Fruit fly (Drosophila melanogaster): ENCODE results near the gene f.

The f gene

dm6 chrX:17292050-17292730, 59.4 kb downstream of the f start (continued):
- TF ChIP-seq salm (tag; optimal IDR thresholded peaks at IDR 0.05) (peak; percentile 58), nmo (GFP tag; optimal IDR thresholded peaks at IDR 0.05) (peak; percentile 77), Usf (GFP tag; optimal IDR thresholded peaks at IDR 0.05) (peak; percentile 36), dimm (GFP tag; IDR thresholded peaks at IDR 0.05) (no peak), CG16863 (GFP tag; optimal IDR thresholded peaks at IDR 0.05) (peak; percentile 47), inv (GFP tag; IDR thresholded peaks at IDR 0.05; ENCODE audit: partially characterized antibody) (no peak), z (GFP tag; IDR thresholded peaks at IDR 0.05) (no peak), CG17328 (GFP tag; IDR thresholded peaks at IDR 0.05) (0 out of 2 replicates have a peak, but pooled peaks have one; percentile 44), CG3995 (GFP tag; optimal IDR thresholded peaks at IDR 0.05) (peak; percentile 24), CG9215 (GFP tag; IDR thresholded peaks at IDR 0.05) (no peak; the same call in 1 of the 2 replicates), Optix (GFP tag; IDR thresholded peaks at IDR 0.05) (peak; percentile 47; the same call in 1 of the 3 replicates), CG2129 (GFP tag; IDR thresholded peaks at IDR 0.05; ENCODE audit: partially characterized antibody) (no peak), usp (GFP tag; optimal IDR thresholded peaks at IDR 0.05) (no peak), exex (tag; optimal IDR thresholded peaks at IDR 0.05) (peak; percentile 97), Six4 (GFP tag; optimal IDR thresholded peaks at IDR 0.05) (peak; percentile 16), ro (GFP tag; IDR thresholded peaks at IDR 0.05) (no peak), ci (GFP tag; IDR thresholded peaks at IDR 0.05) (peak; percentile 79; the same call in 2 of the 3 replicates), D19A (tag; optimal IDR thresholded peaks at IDR 0.05) (peak; percentile 65), ttk (GFP tag; IDR thresholded peaks at IDR 0.05) (peak; percentile 40; the same call in 1 of the 2 replicates), NC2β (GFP tag; optimal IDR thresholded peaks at IDR 0.05) (no peak), CG17829 (tag; optimal IDR thresholded peaks at IDR 0.05) (peak; percentile 60), CG17568 (GFP tag; optimal IDR thresholded peaks at IDR 0.05) (peak; percentile 50), CG7839 (tag; optimal IDR thresholded peaks at IDR 0.05) (peak; percentile 82), phol (tag; optimal IDR thresholded peaks at IDR 0.05) (peak; percentile 74), CG2116 (GFP tag; optimal IDR thresholded peaks at IDR 0.05) (peak; percentile 26), CG12391 (tag; optimal IDR thresholded peaks at IDR 0.05) (peak; percentile 71), MTF-1 (GFP tag; optimal IDR thresholded peaks at IDR 0.05; ENCODE audit: borderline replicate concordance) (no peak), Aef1 (GFP tag; IDR thresholded peaks at IDR 0.05) (peak; percentile 34; the same call in 1 of the 3 replicates), knrl (GFP tag; IDR thresholded peaks at IDR 0.05; ENCODE audit: partially characterized antibody) (no peak), btn (GFP tag; optimal IDR thresholded peaks at IDR 0.05) (no peak), CG31224 (GFP tag; IDR thresholded peaks at IDR 0.05) (no peak), crp (GFP tag; optimal IDR thresholded peaks at IDR 0.05) (no peak), E2f2 (GFP tag; IDR thresholded peaks at IDR 0.05) (0 out of 2 replicates have a peak, but pooled peaks have one; percentile 41), insv (GFP tag; optimal IDR thresholded peaks at IDR 0.05) (no peak), Hmx (GFP tag; optimal IDR thresholded peaks at IDR 0.05) (peak; percentile 49), CG11093 (GFP tag; IDR thresholded peaks at IDR 0.05) (peak; percentile 45; the same call in 1 of the 3 replicates), Elba2 (GFP tag; optimal IDR thresholded peaks at IDR 0.05) (no peak), CG12769 (tag; optimal IDR thresholded peaks at IDR 0.05) (peak; percentile 83), HmgZ (tag; optimal IDR thresholded peaks at IDR 0.05) (peak; percentile 68), lov (optimal IDR thresholded peaks at IDR 0.05) (no peak), lov (GFP tag; IDR thresholded peaks at IDR 0.05) (no peak), Hr78 (GFP tag; optimal IDR thresholded peaks at IDR 0.05) (peak in 1 of 2 experiments; percentile 1), CG10959 (GFP tag; IDR thresholded peaks at IDR 0.05) (no peak), CG12155 (GFP tag; optimal IDR thresholded peaks at IDR 0.05) (peak; percentile 60), Atf-2 (GFP tag; optimal IDR thresholded peaks at IDR 0.05) (peak; percentile 37), CG31365 (tag; optimal IDR thresholded peaks at IDR 0.05) (peak; percentile 35), Side (GFP tag; optimal IDR thresholded peaks at IDR 0.05) (peak; percentile 4), peb (GFP tag; IDR thresholded peaks at IDR 0.05) (no peak), CG10147 (GFP tag; optimal IDR thresholded peaks at IDR 0.05) (peak; percentile 76)

Measured in whole organism, embryonic.